Worm (Caenorhabditis elegans): ENCODE measurements around the gene ssu-1.
A peak's percentile ranks its signal among the peaks of the same experiment; 100 is the strongest.

The ssu-1 gene

ce11 chrV:20104417-20104816 is 28.6 kb downstream of the ssu-1 start:
- TF ChIP-seq nhr-6 (tag; optimal IDR thresholded peaks at IDR 0.05) (no peak), ceh-28 (tag; optimal IDR thresholded peaks at IDR 0.05) (peak; percentile 84)

ce11 chrV:20097164-20097563 is 35.9 kb downstream of the ssu-1 start:
- TF ChIP-seq daf-19 (GFP tag; conservative IDR thresholded peaks at IDR 0.05) = no peak
- TF ChIP-seq set-16 (GFP tag; IDR thresholded peaks at IDR 0.05) = peak; percentile 74

- TF ChIP-seq lsy-2 (tag; optimal IDR thresholded peaks at IDR 0.05) = no peak
- TF ChIP-seq lin-38 (GFP tag; IDR thresholded peaks at IDR 0.05) = 0 out of 2 replicates have a peak, but pooled peaks have one; percentile 10
These were observed 38.2 kb downstream of the ssu-1 start, which contains the start of gene nlp-69 for ce11 chrV:20094908-20095307. TSS of gene nlp-69 (minus strand) at chrV:20095008.

- TF ChIP-seq D1046.2 (GFP tag; IDR thresholded peaks at IDR 0.05) (no peak), hmg-1.1 (GFP tag; IDR thresholded peaks at IDR 0.05) (no peak), ztf-11 (tag; optimal IDR thresholded peaks at IDR 0.05) (no peak), jun-1 (tag; optimal IDR thresholded peaks at IDR 0.05) (no peak), madf-5 (GFP tag; IDR thresholded peaks at IDR 0.05) (no peak), zip-2 (tag; optimal IDR thresholded peaks at IDR 0.05) (no peak), T20F7.1 (GFP tag; optimal IDR thresholded peaks at IDR 0.05) (no peak)
These were observed 39.1 kb downstream of the ssu-1 start for ce11 chrV:20093940-20094339.

ce11 chrV:20090698-20091313 is 42.3 kb downstream of the ssu-1 start, which contains the start of the genes dcs-1 and sec-23:
TSS of gene dcs-1 (minus strand) at chrV:20090743.
TSS of gene sec-23 (plus strand) at chrV:20091263.
- TF ChIP-seq Y48G9A.11 (GFP tag; IDR thresholded peaks at IDR 0.05) (no peak), nhr-111 (GFP tag; optimal IDR thresholded peaks at IDR 0.05) (no peak), mes-2 (tag; optimal IDR thresholded peaks at IDR 0.05; ENCODE audit: poor library complexity, severe bottlenecking) (peak; percentile 88), spr-3 (GFP tag; optimal IDR thresholded peaks at IDR 0.05) (no peak), nhr-11 (tag; optimal IDR thresholded peaks at IDR 0.05) (no peak), ceh-82 (tag; optimal IDR thresholded peaks at IDR 0.05) (no peak), spr-1 (tag; optimal IDR thresholded peaks at IDR 0.05) (no peak), ZK337.2 (GFP tag; IDR thresholded peaks at IDR 0.05) (no peak), Y105C5A.15 (GFP tag; IDR thresholded peaks at IDR 0.05) (no peak), nhr-42 (GFP tag; IDR thresholded peaks at IDR 0.05) (no peak), dmd-9 (GFP tag; IDR thresholded peaks at IDR 0.05) (no peak), dmd-6 (GFP tag; IDR thresholded peaks at IDR 0.05) (no peak), mxl-2 (GFP tag; conservative IDR thresholded peaks at IDR 0.05) (no peak), mxl-3 (GFP tag; optimal IDR thresholded peaks at IDR 0.05) (peak; percentile 80), lin-13 (GFP tag; optimal IDR thresholded peaks at IDR 0.05) (peak; percentile 7), arid-1 (GFP tag; conservative IDR thresholded peaks at IDR 0.05) (no peak), aly-2 (tag; optimal IDR thresholded peaks at IDR 0.05) (no peak), rbr-2 (tag; optimal IDR thresholded peaks at IDR 0.05) (no peak), lir-3 (tag; optimal IDR thresholded peaks at IDR 0.05) (no peak), dpl-1 (GFP tag; optimal IDR thresholded peaks at IDR 0.05) (peak; percentile 18), sdz-12 (GFP tag; optimal IDR thresholded peaks at IDR 0.05) (no peak), madf-5 (GFP tag; IDR thresholded peaks at IDR 0.05) (no peak), php-3 (GFP tag; IDR thresholded peaks at IDR 0.05) (no peak), ama-1 (optimal IDR thresholded peaks at IDR 0.05) (no peak), nhr-41 (GFP tag; IDR thresholded peaks at IDR 0.05) (no peak), Y75B8A.6 (GFP tag; IDR thresholded peaks at IDR 0.05) (no peak), nhr-10 (tag; optimal IDR thresholded peaks at IDR 0.05) (no peak), unc-130 (GFP tag; optimal IDR thresholded peaks at IDR 0.05) (peak; percentile 69), hif-1 (tag; optimal IDR thresholded peaks at IDR 0.05) (peak in 1 of 2 experiments; percentile 49), D1046.2 (GFP tag; IDR thresholded peaks at IDR 0.05) (no peak), daf-16 (GFP tag; optimal IDR thresholded peaks at IDR 0.05) (no peak), daf-16 (tag; optimal IDR thresholded peaks at IDR 0.05) (no peak), snpc-1.2 (GFP tag; IDR thresholded peaks at IDR 0.05) (no peak), daf-19 (GFP tag; conservative IDR thresholded peaks at IDR 0.05) (no peak)

All from whole organism, L4 larva.